Worm (Caenorhabditis elegans): Measurements from ENCODE around the gene dpf-6.

Gene dpf-6

DNA sequence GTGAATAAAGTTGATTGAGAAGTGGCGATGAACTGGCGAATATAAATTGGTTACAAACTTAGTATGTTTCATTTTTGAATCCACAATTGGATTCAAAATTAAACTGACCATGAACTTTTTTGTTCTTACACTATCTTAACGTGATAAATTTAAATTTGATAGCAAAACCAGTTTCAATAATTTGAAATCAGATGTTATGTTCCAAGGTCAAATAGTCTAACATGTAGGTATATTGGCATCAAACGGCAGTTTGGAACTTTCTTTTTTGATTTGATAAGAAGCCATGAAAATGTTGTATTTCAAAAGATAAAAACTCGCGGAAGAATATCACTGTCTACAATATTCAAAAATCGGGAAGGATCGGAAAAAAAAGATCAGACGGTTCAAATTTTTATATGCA lies 2.0 kb upstream of the dpf-6 start:
- TF ChIP-seq unc-62 (GFP tag; optimal IDR thresholded peaks at IDR 0.05) = no peak

DNA sequence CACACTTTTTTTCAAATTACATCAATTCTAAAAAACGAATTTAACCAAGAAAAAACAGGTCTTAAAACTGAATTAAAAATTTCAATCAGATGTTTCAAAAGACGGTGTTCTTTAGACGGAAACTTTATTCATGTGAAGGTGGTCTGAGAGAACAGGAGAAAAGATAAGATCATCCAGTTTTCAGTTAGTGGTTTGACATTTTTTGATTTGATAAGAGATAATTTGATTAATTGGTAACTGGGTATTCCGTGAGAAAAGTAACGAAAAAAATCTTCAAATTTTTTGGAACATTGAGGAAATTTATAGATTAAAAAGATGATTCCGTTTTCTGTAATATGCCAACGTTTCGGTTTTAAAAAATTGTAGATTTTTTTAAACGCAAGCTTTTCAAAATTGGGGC lies 1.5 kb upstream of the dpf-6 start:
- no peak for TF ChIP-seq unc-62 (GFP tag; optimal IDR thresholded peaks at IDR 0.05)

DNA sequence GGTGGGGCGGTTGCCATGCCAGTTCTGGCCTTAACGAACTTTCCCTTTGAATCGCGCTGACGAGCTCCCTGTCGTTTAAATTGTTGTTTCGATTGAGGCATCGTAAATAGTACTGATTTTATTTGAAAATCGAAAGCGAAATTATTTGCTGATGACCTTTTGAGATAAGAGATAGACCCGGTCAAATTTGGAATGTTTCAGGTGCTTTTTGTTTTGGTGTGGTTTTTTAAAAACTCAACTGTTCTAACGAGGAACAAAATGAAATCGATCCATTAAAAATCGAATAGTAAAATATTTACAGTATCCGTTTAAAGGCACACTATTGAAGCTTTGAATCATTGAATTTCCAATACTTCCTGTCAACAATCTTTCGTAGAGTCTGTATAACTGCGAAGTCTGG lies 4.7 kb downstream of the dpf-6 start, which contains the start of gene K12H4.6:
Gene K12H4.6, minus strand, starts transcription at position 101 of the 400 bp plus-strand sequence.
- no peak for TF ChIP-seq unc-62 (GFP tag; optimal IDR thresholded peaks at IDR 0.05)

DNA sequence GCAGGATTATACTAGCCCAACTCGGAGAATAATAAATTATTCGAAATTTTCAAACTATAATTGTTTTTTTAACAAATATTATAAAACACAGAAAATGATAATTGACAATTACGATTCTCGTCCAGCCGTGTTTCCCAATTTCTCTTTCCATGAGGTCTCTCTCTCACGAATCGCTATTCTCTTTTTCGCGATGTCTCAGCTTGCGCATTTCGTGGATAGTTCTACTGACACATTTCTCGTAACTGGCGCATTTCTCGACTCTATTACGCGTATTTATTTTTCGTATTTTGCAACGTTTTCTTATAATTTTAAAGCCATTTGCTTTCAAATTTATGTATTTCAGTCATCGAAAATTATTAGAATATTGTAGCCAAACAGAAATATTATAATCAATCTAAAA lies 5.7 kb downstream of the dpf-6 start:
- no peak for TF ChIP-seq unc-62 (GFP tag; optimal IDR thresholded peaks at IDR 0.05)

DNA sequence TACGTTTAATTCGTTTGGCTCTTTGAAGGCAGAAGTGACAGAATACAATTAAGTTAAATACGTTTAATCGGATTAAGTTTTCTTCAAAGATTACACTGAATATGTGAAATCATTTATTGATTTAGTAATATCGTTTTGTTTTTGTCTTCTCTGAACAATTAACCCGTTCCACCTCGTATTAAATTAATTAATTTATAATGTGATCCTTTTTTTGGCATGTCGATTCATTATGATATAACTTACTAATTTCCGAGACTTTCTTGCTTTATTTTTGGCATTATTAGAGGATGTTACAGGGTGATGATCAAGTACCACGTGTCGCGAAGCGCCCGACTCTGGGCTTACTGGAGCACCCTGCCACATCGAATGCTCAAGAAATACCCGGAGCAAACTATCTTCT lies 6.1 kb downstream of the dpf-6 start, which contains the start of gene K12H4.5:
Gene K12H4.5, plus strand, starts transcription at position 301 of the 400 bp plus-strand sequence.
- TF ChIP-seq unc-62 (GFP tag; optimal IDR thresholded peaks at IDR 0.05) = no peak

DNA sequence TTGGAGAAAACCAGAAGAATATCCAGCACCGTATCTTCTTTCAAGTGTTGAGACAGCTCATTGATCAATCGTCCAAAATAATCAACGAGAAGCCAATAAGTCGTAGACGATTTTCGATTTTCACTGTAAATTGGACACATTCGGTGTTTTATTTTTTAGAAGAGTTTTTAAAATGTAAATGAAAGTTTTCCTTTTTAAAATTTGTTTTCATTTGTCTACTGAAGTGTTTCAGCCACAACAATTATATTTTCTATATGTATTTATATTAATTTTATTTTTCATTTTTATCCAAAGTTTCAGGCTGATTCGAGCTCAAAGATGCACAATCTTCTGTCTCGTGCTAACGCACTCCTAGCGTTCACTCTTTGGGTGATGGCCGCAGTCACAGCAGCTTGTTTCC lies 6.7 kb downstream of the dpf-6 start, which contains the start of gene spcs-3:
Gene spcs-3, plus strand, starts transcription at position 301 of the 400 bp plus-strand sequence.
- no peak for TF ChIP-seq unc-62 (GFP tag; optimal IDR thresholded peaks at IDR 0.05)

DNA sequence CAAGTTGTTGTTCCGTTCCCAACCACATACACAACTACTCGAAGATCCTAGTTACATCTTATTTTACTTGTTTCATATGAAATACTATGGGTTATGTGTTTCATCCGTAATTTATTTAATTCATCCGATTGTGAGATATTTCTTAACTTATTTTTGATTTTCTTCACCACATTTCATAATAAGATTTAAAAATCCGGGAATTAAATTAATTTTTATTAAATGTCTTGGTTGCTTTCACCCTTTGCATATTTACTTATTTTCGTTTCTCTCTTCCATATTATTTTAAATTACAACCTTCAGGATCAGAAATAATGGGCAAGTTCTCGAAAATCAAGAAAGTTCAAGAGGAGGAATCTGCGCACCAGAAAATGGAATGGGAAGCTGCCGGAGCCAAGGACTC lies 7.7 kb downstream of the dpf-6 start, which contains the start of gene K12H4.3:
Gene K12H4.3, plus strand, starts transcription at position 301 of the 400 bp plus-strand sequence.
- TF ChIP-seq unc-62 (GFP tag; optimal IDR thresholded peaks at IDR 0.05) = no peak

DNA sequence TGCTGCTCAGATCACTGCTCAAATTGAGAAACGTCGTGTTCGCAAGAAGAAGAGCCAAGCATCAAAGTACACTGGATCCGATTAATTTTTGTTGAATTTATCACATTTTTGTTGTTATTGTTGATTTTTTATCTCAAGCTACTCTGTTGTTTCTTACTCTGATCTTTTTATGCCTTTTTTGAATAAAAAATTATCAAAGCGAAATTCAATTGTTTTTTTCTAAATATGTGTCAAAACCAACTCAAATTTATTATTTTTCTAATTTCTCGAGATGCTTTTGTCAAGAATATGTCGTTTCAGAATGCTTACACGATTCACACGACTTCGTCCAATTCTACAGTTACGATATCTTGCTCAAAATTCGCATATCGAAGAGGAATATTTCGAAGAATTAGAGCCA lies 9.4 kb downstream of the dpf-6 start, which contains the start of gene K12H4.2:
Gene K12H4.2, plus strand, starts transcription at position 301 of the 400 bp plus-strand sequence.
- TF ChIP-seq unc-62 (GFP tag; optimal IDR thresholded peaks at IDR 0.05) = no peak

DNA sequence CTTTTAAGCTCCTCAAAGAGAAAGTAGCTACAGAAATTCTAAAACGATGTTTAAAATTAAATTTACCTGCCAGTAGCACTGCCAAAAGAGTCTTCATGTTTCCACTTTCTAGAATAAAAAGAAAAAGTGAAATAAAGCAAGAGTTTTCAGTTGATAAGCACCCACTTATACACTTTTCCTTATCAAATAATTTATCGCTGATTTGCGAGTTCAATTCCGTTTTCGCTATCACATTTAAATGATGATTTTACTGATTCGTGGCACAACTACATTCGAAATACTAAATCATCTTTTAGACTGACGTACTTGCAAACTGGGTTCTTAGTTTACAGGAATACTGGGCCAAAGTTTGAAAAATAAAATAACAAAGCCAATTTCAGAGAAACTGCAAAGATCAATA lies 12.9 kb downstream of the dpf-6 start, which contains the start of gene K12H4.7:
Gene K12H4.7, minus strand, starts transcription at position 138 of the 400 bp plus-strand sequence.
- no peak for TF ChIP-seq unc-62 (GFP tag; optimal IDR thresholded peaks at IDR 0.05)

DNA sequence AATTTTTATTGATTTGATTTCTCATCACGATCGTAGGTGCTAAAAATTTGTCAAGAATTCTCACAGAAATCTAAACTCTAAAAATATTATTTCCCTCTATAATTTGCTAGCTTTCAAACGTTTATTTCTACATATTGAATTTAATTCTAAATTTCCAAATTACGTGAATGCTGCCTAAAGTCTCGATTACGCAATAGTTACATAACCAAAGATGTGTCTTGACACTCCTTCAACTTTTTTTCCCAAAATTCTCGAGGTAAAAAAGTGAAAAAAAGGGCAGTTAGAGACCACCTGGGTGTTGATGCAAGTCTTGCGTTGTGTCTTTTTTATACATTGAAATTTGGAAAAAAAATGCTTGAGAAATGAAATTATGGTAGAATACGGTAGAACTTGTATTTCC lies 13.8 kb downstream of the dpf-6 start:
- no peak for TF ChIP-seq unc-62 (GFP tag; optimal IDR thresholded peaks at IDR 0.05)

DNA sequence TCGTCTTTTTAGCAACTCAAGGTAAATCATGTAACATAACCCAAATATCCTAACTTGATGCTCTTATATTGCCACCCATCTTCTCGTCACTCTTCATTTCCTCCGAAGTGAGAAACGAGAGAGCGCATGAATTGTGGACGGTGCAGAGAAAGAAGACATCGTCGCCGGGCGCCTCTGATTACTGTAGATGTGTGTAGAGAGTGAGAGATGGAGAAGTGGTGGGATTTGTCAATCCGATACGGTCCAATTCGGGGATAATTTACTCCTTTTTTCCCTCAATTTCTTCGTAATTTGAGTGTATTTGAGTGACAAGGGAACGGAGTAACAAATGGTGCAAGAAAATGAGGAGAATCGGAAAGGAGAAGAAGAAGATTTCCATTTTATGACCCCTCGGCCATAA lies 23.1 kb downstream of the dpf-6 start:
- no peak for TF ChIP-seq unc-62 (GFP tag; optimal IDR thresholded peaks at IDR 0.05)

DNA sequence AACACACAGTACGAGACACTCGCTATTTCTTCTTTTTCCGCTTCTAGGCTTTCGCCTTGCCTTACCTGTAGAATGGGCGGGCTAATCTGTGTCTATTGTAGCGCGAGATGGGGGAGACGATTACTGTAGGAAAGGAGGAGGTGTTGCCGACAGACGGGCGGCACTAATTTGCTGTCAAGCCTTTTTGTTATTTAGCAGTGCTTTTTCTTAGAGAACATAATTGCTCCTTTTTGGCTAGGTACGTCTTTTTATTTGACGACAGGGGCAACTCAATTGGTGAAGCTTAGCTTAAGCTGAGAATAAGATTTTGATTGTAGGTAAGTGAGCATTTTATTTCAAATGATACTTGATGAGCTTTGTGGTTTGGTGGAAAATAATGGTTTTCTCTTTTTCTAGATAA lies 25.6 kb downstream of the dpf-6 start:
- no peak for TF ChIP-seq unc-62 (GFP tag; optimal IDR thresholded peaks at IDR 0.05)

DNA sequence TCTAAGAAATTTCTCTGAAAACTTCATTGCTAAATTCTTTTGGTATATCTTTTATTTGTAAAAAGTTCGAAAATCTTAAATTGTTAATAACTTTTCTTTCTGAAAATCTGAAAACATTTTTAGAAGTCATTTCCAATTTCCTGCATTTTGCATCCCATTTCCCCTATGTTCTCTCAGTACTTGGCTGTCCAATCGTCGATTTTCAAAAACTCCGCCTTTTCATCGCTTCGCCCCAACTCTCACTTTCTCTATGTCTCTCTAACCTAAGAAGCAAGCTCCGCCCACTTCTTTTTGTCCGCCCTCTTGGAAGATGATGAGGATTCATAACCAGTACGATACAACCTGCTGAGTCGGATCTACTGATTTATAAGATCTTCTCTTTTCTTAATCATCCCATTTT lies 27.1 kb downstream of the dpf-6 start:
- no peak for TF ChIP-seq unc-62 (GFP tag; optimal IDR thresholded peaks at IDR 0.05)

DNA sequence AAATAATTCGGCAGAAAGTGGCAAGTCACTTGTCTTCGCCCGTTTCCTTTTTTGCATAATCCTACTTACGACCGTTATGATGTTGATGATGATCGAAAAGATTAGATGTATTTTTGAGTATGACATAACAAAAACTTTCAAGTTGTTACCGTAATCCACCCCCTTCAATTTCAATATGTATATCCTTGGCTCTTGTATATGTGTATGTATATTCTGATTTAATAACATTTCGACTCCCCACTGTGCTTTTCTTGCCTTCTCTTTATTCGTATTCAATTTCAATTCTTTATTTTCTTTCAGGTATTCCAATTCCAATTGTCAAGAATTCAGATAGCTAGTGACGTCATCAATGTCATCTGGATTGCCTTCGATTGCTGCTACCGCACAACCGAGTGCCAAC lies 28.9 kb downstream of the dpf-6 start, which contains the start of gene pros-1:
Gene pros-1, plus strand, starts transcription at position 301 of the 400 bp plus-strand sequence.
- no peak for TF ChIP-seq unc-62 (GFP tag; optimal IDR thresholded peaks at IDR 0.05)

DNA sequence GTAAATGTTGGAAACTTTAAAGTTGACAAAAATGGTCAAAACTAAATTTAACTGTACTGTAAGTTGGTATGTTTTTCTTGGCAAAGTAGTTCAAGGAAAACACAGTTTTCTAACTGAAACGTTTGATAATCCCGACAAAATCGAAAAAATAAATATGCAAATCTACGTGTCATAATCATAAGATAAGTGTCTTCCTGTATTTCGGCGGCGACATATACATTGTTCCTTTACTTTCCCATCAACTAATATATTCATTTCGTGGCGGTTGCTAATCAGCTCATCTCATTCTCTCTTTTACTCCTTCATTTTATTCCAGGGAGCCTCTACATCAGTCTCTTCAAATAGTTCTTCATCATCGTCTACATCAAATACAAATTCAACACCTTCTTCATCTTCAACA lies 29.8 kb downstream of the dpf-6 start:
- TF ChIP-seq unc-62 (GFP tag; optimal IDR thresholded peaks at IDR 0.05) = no peak

DNA sequence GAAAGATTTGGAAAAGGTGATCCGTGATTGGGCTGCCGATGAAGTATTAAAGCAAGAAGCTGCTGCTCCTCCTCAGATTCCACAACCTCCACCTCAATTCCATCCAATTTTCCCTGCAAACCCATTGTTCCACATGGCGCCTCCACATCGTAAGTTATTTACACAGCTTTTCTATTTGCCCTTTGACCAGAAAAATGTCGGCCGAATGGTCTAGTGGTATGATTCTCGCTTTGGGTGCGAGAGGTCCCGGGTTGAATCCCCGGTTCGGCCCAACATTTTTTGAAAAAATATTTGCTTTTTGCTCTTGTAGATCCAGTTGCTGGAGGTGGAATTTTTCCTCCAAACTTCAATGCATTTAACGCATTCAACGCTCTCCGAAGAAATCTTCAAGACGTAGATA lies 31.2 kb downstream of the dpf-6 start:
- no peak for TF ChIP-seq unc-62 (GFP tag; optimal IDR thresholded peaks at IDR 0.05)

DNA sequence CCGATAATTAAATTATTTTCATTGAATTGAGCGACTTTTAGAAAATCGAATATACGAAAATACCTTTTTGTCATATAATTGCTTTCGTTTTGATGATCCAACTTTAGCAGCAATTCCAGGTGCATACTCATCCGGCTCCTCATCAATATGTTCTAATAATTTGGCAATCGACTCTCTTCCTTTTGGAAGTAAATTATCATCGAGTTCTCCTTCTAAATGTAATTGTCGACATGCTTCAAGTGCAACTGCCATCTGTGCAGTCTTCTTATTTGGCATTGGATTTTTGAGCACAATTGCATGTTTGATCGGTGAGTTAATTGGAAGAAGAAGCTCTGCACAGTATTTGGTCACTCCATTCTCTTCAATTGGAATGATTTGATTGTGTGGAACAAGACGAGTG lies 39.1 kb downstream of the dpf-6 start:
- TF ChIP-seq unc-62 (GFP tag; optimal IDR thresholded peaks at IDR 0.05) = no peak

DNA sequence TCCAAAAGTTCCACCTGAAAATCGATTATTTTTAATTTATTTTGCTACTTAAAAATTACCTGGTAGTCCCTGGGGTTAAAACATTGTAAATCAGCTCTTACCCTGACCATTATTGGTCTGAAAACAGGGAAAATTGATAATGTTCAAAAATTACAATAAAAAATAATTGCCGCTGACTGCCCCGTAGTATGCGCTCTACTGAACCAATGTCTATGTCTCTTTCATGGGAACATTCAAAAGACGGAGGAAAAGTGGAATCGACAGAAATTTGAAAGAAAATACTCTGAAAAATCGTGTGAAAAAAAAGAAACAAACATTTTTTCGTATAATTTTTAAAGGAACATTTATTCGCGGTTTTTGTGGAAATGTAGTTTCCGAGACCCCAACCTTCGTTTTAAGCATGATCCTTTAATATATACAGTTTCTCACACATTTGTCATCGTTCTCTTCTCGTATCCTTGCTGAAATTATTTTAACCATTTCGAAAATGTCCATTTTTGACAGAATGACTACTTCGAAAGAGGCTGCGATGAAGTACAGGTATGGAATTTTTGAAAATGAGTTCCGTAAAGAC lies 42.2 kb downstream of the dpf-6 start, which contains the start of the genes dcr-1 and apc-2:
Gene dcr-1, minus strand, starts transcription at position 117 of the 574 bp plus-strand sequence.
Gene apc-2, plus strand, starts transcription at position 465 of the 574 bp plus-strand sequence.
- no peak for TF ChIP-seq unc-62 (GFP tag; optimal IDR thresholded peaks at IDR 0.05)
